Fruit fly (Drosophila melanogaster): Measurements from ENCODE around the gene Wnt10.

Gene Wnt10

dm6 chr2L:7363079-7363478, at the start of gene Wnt10:
TSS of gene Wnt10 (plus strand) at chr2L:7363379.
- TF ChIP-seq Pif1A (GFP tag; optimal IDR thresholded peaks at IDR 0.05): no peak
- TF ChIP-seq Snoo (tag; optimal IDR thresholded peaks at IDR 0.05): no peak
- TF ChIP-seq CG34367 (tag; optimal IDR thresholded peaks at IDR 0.05): no peak
- no peak for TF ChIP-seq CG9948 (tag; optimal IDR thresholded peaks at IDR 0.05)
- no peak for TF ChIP-seq rn (GFP tag; IDR thresholded peaks at IDR 0.05)
- no peak for TF ChIP-seq CG12605 (GFP tag; IDR thresholded peaks at IDR 0.05)
- TF ChIP-seq fd96Ca (GFP tag; IDR thresholded peaks at IDR 0.05): no peak
- TF ChIP-seq CG14655 (GFP tag; optimal IDR thresholded peaks at IDR 0.05): no peak
- TF ChIP-seq Pif1B (GFP tag; optimal IDR thresholded peaks at IDR 0.05): no peak
- TF ChIP-seq D1 (tag; optimal IDR thresholded peaks at IDR 0.05): no peak
- TF ChIP-seq Ets98B (GFP tag; IDR thresholded peaks at IDR 0.05): no peak

dm6 chr2L:7315523-7315922, 47.7 kb upstream of the Wnt10 start:
- no peak for TF ChIP-seq fd96Ca (GFP tag; IDR thresholded peaks at IDR 0.05)
- no peak for TF ChIP-seq Pif1A (GFP tag; optimal IDR thresholded peaks at IDR 0.05)

dm6 chr2L:7319335-7319734, 43.8 kb upstream of the Wnt10 start:
- TF ChIP-seq CG13204 (GFP tag; optimal IDR thresholded peaks at IDR 0.05): no peak
- peak; percentile 19 for TF ChIP-seq Snoo (tag; optimal IDR thresholded peaks at IDR 0.05)
- TF ChIP-seq Pif1B (GFP tag; optimal IDR thresholded peaks at IDR 0.05): no peak
- peak; percentile 4 for TF ChIP-seq CG9948 (tag; optimal IDR thresholded peaks at IDR 0.05)
- peak; percentile 18 for TF ChIP-seq CG8159 (tag; optimal IDR thresholded peaks at IDR 0.05)
- TF ChIP-seq D1 (tag; optimal IDR thresholded peaks at IDR 0.05): no peak
- no peak for TF ChIP-seq CG14655 (GFP tag; optimal IDR thresholded peaks at IDR 0.05)
- TF ChIP-seq CG34367 (tag; optimal IDR thresholded peaks at IDR 0.05): no peak
- TF ChIP-seq CG15710 (tag; optimal IDR thresholded peaks at IDR 0.05): no peak
- TF ChIP-seq fd96Ca (GFP tag; IDR thresholded peaks at IDR 0.05): no peak
- TF ChIP-seq rn (GFP tag; IDR thresholded peaks at IDR 0.05): no peak
- TF ChIP-seq CG32121 (GFP tag; IDR thresholded peaks at IDR 0.05): no peak
- TF ChIP-seq CG17806 (tag; optimal IDR thresholded peaks at IDR 0.05): peak; percentile 5
- no peak for TF ChIP-seq CG4496 (GFP tag; IDR thresholded peaks at IDR 0.05)
- TF ChIP-seq CG10348 (GFP tag; IDR thresholded peaks at IDR 0.05): no peak
- TF ChIP-seq EcR (GFP tag; optimal IDR thresholded peaks at IDR 0.05): no peak
- peak; percentile 10 for TF ChIP-seq Pif1A (GFP tag; optimal IDR thresholded peaks at IDR 0.05)
- TF ChIP-seq gl (tag; optimal IDR thresholded peaks at IDR 0.05): no peak
- no peak for TF ChIP-seq Ets98B (GFP tag; IDR thresholded peaks at IDR 0.05)
- no peak for TF ChIP-seq CG8301 (tag; optimal IDR thresholded peaks at IDR 0.05)

dm6 chr2L:7319914-7320313, 43.3 kb upstream of the Wnt10 start:
- peak; percentile 9; the same call in 1 of the 2 replicates for TF ChIP-seq rn (GFP tag; IDR thresholded peaks at IDR 0.05)
- no peak for TF ChIP-seq D1 (tag; optimal IDR thresholded peaks at IDR 0.05)
- TF ChIP-seq CG8159 (tag; optimal IDR thresholded peaks at IDR 0.05): peak; percentile 65
- 0 out of 2 replicates have a peak, but pooled peaks have one; percentile 17 for TF ChIP-seq CG12605 (GFP tag; IDR thresholded peaks at IDR 0.05)
- TF ChIP-seq gl (tag; optimal IDR thresholded peaks at IDR 0.05): peak; percentile 14
- TF ChIP-seq fd96Ca (GFP tag; IDR thresholded peaks at IDR 0.05): 0 out of 3 replicates have a peak, but pooled peaks have one; percentile 7
- peak; percentile 21 for TF ChIP-seq CG14655 (GFP tag; optimal IDR thresholded peaks at IDR 0.05)
- TF ChIP-seq Pif1A (GFP tag; optimal IDR thresholded peaks at IDR 0.05): peak; percentile 35
- peak; percentile 80 for TF ChIP-seq EcR (GFP tag; optimal IDR thresholded peaks at IDR 0.05)
- TF ChIP-seq CG13204 (GFP tag; optimal IDR thresholded peaks at IDR 0.05): peak; percentile 76
- peak; percentile 74 for TF ChIP-seq Snoo (tag; optimal IDR thresholded peaks at IDR 0.05)
- TF ChIP-seq CG8301 (tag; optimal IDR thresholded peaks at IDR 0.05): no peak
- TF ChIP-seq CG9948 (tag; optimal IDR thresholded peaks at IDR 0.05): peak; percentile 52
- TF ChIP-seq CG15710 (tag; optimal IDR thresholded peaks at IDR 0.05): peak; percentile 64
- peak; percentile 48 for TF ChIP-seq Pif1B (GFP tag; optimal IDR thresholded peaks at IDR 0.05)
- TF ChIP-seq CG17806 (tag; optimal IDR thresholded peaks at IDR 0.05): peak; percentile 56
- no peak for TF ChIP-seq CG10348 (GFP tag; IDR thresholded peaks at IDR 0.05)
- no peak for TF ChIP-seq CG4496 (GFP tag; IDR thresholded peaks at IDR 0.05)
- no peak for TF ChIP-seq CG32121 (GFP tag; IDR thresholded peaks at IDR 0.05)
- peak; percentile 57 for TF ChIP-seq CG34367 (tag; optimal IDR thresholded peaks at IDR 0.05)
- TF ChIP-seq Ets98B (GFP tag; IDR thresholded peaks at IDR 0.05): no peak

- TF ChIP-seq CG14655 (GFP tag; optimal IDR thresholded peaks at IDR 0.05) (peak; percentile 50), CG13204 (GFP tag; optimal IDR thresholded peaks at IDR 0.05) (peak; percentile 30), CG10348 (GFP tag; IDR thresholded peaks at IDR 0.05) (no peak), CG8159 (tag; optimal IDR thresholded peaks at IDR 0.05) (peak; percentile 81), rn (GFP tag; IDR thresholded peaks at IDR 0.05) (no peak), CG15710 (tag; optimal IDR thresholded peaks at IDR 0.05) (peak; percentile 84), Pif1A (GFP tag; optimal IDR thresholded peaks at IDR 0.05) (peak; percentile 78), Pif1B (GFP tag; optimal IDR thresholded peaks at IDR 0.05) (peak; percentile 65), CG34367 (tag; optimal IDR thresholded peaks at IDR 0.05) (peak; percentile 82), CG9948 (tag; optimal IDR thresholded peaks at IDR 0.05) (peak; percentile 73), CG12605 (GFP tag; IDR thresholded peaks at IDR 0.05) (peak; percentile 35; the same call in 1 of the 2 replicates), CG17806 (tag; optimal IDR thresholded peaks at IDR 0.05) (peak; percentile 81), EcR (GFP tag; optimal IDR thresholded peaks at IDR 0.05) (peak; percentile 72), CG8301 (tag; optimal IDR thresholded peaks at IDR 0.05) (no peak), Ets98B (GFP tag; IDR thresholded peaks at IDR 0.05) (no peak), CG4496 (GFP tag; IDR thresholded peaks at IDR 0.05) (peak; percentile 28; the same call in 1 of the 3 replicates), CG32121 (GFP tag; IDR thresholded peaks at IDR 0.05) (no peak), fd96Ca (GFP tag; IDR thresholded peaks at IDR 0.05) (no peak), D1 (tag; optimal IDR thresholded peaks at IDR 0.05) (peak; percentile 13), gl (tag; optimal IDR thresholded peaks at IDR 0.05) (peak; percentile 46), Snoo (tag; optimal IDR thresholded peaks at IDR 0.05) (peak; percentile 65)
Observed at dm6 chr2L:7321110-7321509, 42.1 kb upstream of the Wnt10 start.

- peak; percentile 64 for TF ChIP-seq Pif1A (GFP tag; optimal IDR thresholded peaks at IDR 0.05)
- TF ChIP-seq CG12605 (GFP tag; IDR thresholded peaks at IDR 0.05): no peak
- TF ChIP-seq gl (tag; optimal IDR thresholded peaks at IDR 0.05): peak; percentile 37
- no peak for TF ChIP-seq CG10348 (GFP tag; IDR thresholded peaks at IDR 0.05)
- TF ChIP-seq D1 (tag; optimal IDR thresholded peaks at IDR 0.05): no peak
- TF ChIP-seq fd96Ca (GFP tag; IDR thresholded peaks at IDR 0.05): 0 out of 3 replicates have a peak, but pooled peaks have one; percentile 33
- no peak for TF ChIP-seq rn (GFP tag; IDR thresholded peaks at IDR 0.05)
- TF ChIP-seq CG8301 (tag; optimal IDR thresholded peaks at IDR 0.05): peak; percentile 21
- TF ChIP-seq CG9948 (tag; optimal IDR thresholded peaks at IDR 0.05): peak; percentile 65
- peak; percentile 54 for TF ChIP-seq Pif1B (GFP tag; optimal IDR thresholded peaks at IDR 0.05)
- peak; percentile 31 for TF ChIP-seq Snoo (tag; optimal IDR thresholded peaks at IDR 0.05)
- TF ChIP-seq CG15710 (tag; optimal IDR thresholded peaks at IDR 0.05): peak; percentile 78
- peak; percentile 67; the same call in 2 of the 3 replicates for TF ChIP-seq CG4496 (GFP tag; IDR thresholded peaks at IDR 0.05)
- TF ChIP-seq CG17806 (tag; optimal IDR thresholded peaks at IDR 0.05): peak; percentile 81
- TF ChIP-seq Ets98B (GFP tag; IDR thresholded peaks at IDR 0.05): no peak
- TF ChIP-seq CG8159 (tag; optimal IDR thresholded peaks at IDR 0.05): peak; percentile 84
- peak; percentile 35 for TF ChIP-seq CG13204 (GFP tag; optimal IDR thresholded peaks at IDR 0.05)
- peak; percentile 58 for TF ChIP-seq CG14655 (GFP tag; optimal IDR thresholded peaks at IDR 0.05)
- peak; percentile 69 for TF ChIP-seq CG34367 (tag; optimal IDR thresholded peaks at IDR 0.05)
- no peak for TF ChIP-seq CG32121 (GFP tag; IDR thresholded peaks at IDR 0.05)
- TF ChIP-seq EcR (GFP tag; optimal IDR thresholded peaks at IDR 0.05): no peak
Observed at dm6 chr2L:7323005-7323404, 40.2 kb upstream of the Wnt10 start.

Data from whole organism, pupa.